Fruit fly (Drosophila melanogaster) whole organism, embryonic: ENCODE measurements around the gene CG10063.

Experiments used
- Blimp-1 ChIP-seq: fragments of 200-800 bp; sonication (Bioruptor generic); optimal IDR thresholded peaks from 3 replicates; lab custom pipeline; 2018; ENCODE audit warnings: missing biosample characterization, missing genetic modification characterization, mild to moderate bottlenecking, moderate library complexity, missing genetic modification reagents
- CG1024 ChIP-seq: fragments of 200-800 bp; sonication (Bioruptor generic); IDR thresholded peaks from 2 replicates; pipeline ENCODE4 v1.3.6; 2022; ENCODE audit warnings: missing biosample characterization, missing genetic modification characterization
- CG10959 ChIP-seq: fragments of 200-800 bp; sonication (Bioruptor generic); IDR thresholded peaks from 2 replicates; pipeline ENCODE4 v1.3.6; 2022; ENCODE audit warnings: missing biosample characterization, missing genetic modification characterization
- CG11504 ChIP-seq: fragments of 200-800 bp; sonication (Bioruptor generic); optimal IDR thresholded peaks from 3 replicates; lab custom pipeline; 2019; ENCODE audit warnings: missing biosample characterization, mild to moderate bottlenecking, missing genetic modification characterization, moderate library complexity
- CG12299 ChIP-seq: fragments of 200-800 bp; sonication (Bioruptor generic); optimal IDR thresholded peaks from 2 replicates; lab custom pipeline; 2018; ENCODE audit warnings: missing biosample characterization, mild to moderate bottlenecking, missing genetic modification characterization
- CG1529 ChIP-seq: fragments of 200-800 bp; sonication (Bioruptor generic); optimal IDR thresholded peaks from 3 replicates; lab custom pipeline; 2018; ENCODE audit warnings: missing biosample characterization, missing genetic modification characterization
- CG16779 ChIP-seq: fragments of 200-800 bp; sonication (Bioruptor generic); IDR thresholded peaks from 2 replicates; pipeline ENCODE4 v1.3.6; 2022; ENCODE audit warnings: missing biosample characterization, missing genetic modification characterization
- CG16815 ChIP-seq: fragments of 200-800 bp; sonication (Bioruptor generic); optimal IDR thresholded peaks from 3 replicates; lab custom pipeline; 2017; ENCODE audit warnings: missing biosample characterization, mild to moderate bottlenecking, missing genetic modification characterization
- CG17568 ChIP-seq: fragments of 200-800 bp; sonication (Bioruptor generic); optimal IDR thresholded peaks from 2 replicates; lab custom pipeline; 2018; ENCODE audit warnings: missing biosample characterization, mild to moderate bottlenecking, missing genetic modification characterization, moderate library complexity
- CG6683 ChIP-seq: fragments of 200-800 bp; sonication (Bioruptor generic); optimal IDR thresholded peaks from 2 replicates; lab custom pipeline; 2017; ENCODE audit warnings: missing biosample characterization, mild to moderate bottlenecking, missing genetic modification characterization, missing genetic modification reagents
- CG7963 ChIP-seq: fragments of 200-800 bp; sonication (Bioruptor generic); IDR thresholded peaks from 3 replicates; pipeline ENCODE4 v1.3.6; 2022; ENCODE audit warnings: missing biosample characterization, missing genetic modification characterization; ENCODE audit not compliant: partially characterized antibody
- CG9609 ChIP-seq: fragments of 200-800 bp; sonication (Bioruptor generic); optimal IDR thresholded peaks from 3 replicates; lab custom pipeline; 2016; ENCODE audit warnings: missing biosample characterization, missing genetic modification characterization
- CG9797 ChIP-seq: fragments of 200-800 bp; sonication (Bioruptor generic); optimal IDR thresholded peaks from 3 replicates; lab custom pipeline; 2018; ENCODE audit warnings: missing biosample characterization, mild to moderate bottlenecking, missing genetic modification characterization
- CHES-1-like ChIP-seq: fragments of 200-800 bp; sonication (Bioruptor generic); optimal IDR thresholded peaks from 2 replicates; lab custom pipeline; 2016; ENCODE audit warnings: missing biosample characterization, missing genetic modification characterization
- CTCF ChIP-seq: fragments of 200-800 bp; sonication (Bioruptor generic); optimal IDR thresholded peaks from 2 replicates; lab custom pipeline; 2017; ENCODE audit warnings: missing biosample characterization, mild to moderate bottlenecking, missing genetic modification characterization, moderate library complexity
- D ChIP-seq, 2 experiments: fragments of 200-800 bp in 1 of 2; fragments of >200 bp in 1 of 2; sonication (Bioruptor generic) in 1 of 2; optimal IDR thresholded peaks; 2 replicates in 1 of 2; 3 replicates in 1 of 2; lab custom pipeline; 2017; ENCODE audit warnings: mild to moderate bottlenecking in 1 of 2, missing biosample characterization in 1 of 2, missing genetic modification characterization in 1 of 2, missing genetic modification reagents in 1 of 2
- Dfd ChIP-seq, 2 experiments: fragments of >200 bp; optimal IDR thresholded peaks; 2 replicates each; lab custom pipeline; 2017; ENCODE audit warnings: missing biosample characterization in 2 of 2, missing genetic modification characterization in 2 of 2
- Drgx ChIP-seq: fragments of 200-800 bp; sonication (Bioruptor generic); IDR thresholded peaks from 2 replicates; pipeline ENCODE4 v1.3.6; 2022; ENCODE audit warnings: missing biosample characterization, missing genetic modification characterization
- E2f2 ChIP-seq: fragments of 200-800 bp; sonication (Bioruptor generic); IDR thresholded peaks from 2 replicates; pipeline ENCODE4 v1.3.6; 2022; ENCODE audit warnings: missing biosample characterization, missing genetic modification characterization
- Elba2 ChIP-seq: fragments of 200-800 bp; sonication (Bioruptor generic); optimal IDR thresholded peaks from 3 replicates; lab custom pipeline; 2016; ENCODE audit warnings: missing biosample characterization, missing genetic modification characterization
- Ets65A ChIP-seq: fragments of 200-800 bp; sonication (Bioruptor generic); peaks from one replicate; lab custom pipeline; 2016; ENCODE audit warnings: missing biosample characterization, missing genetic modification characterization
- HLH3B ChIP-seq: fragments of 200-800 bp; sonication (Bioruptor generic); IDR thresholded peaks from 2 replicates; pipeline ENCODE4 v1.3.6; 2022; ENCODE audit warnings: missing biosample characterization, missing genetic modification characterization
- Hey ChIP-seq: fragments of 200-800 bp; sonication (Bioruptor generic); optimal IDR thresholded peaks from 3 replicates; lab custom pipeline; 2018; ENCODE audit warnings: missing biosample characterization, mild to moderate bottlenecking, missing genetic modification characterization
- Hr78 ChIP-seq, 2 experiments: fragments of 200-800 bp in 1 of 2; fragments of >200 bp in 1 of 2; sonication (Bioruptor generic) in 1 of 2; optimal IDR thresholded peaks; 2 replicates each; lab custom pipeline; 2017 to 2019; ENCODE audit warnings: missing biosample characterization in 2 of 2, missing genetic modification characterization in 2 of 2, mild to moderate bottlenecking in 1 of 2, moderate library complexity in 1 of 2
- MBD-R2 ChIP-seq: fragments of 200-800 bp; sonication (Bioruptor generic); IDR thresholded peaks from 2 replicates; pipeline ENCODE4 v1.3.6; 2022; ENCODE audit warnings: missing biosample characterization, missing genetic modification characterization
- Neu2 ChIP-seq: fragments of 200-800 bp; sonication (Bioruptor generic); optimal IDR thresholded peaks from 3 replicates; lab custom pipeline; 2016; ENCODE audit warnings: missing biosample characterization, missing genetic modification characterization, borderline replicate concordance
- Six4 ChIP-seq: fragments of 200-800 bp; sonication (Bioruptor generic); optimal IDR thresholded peaks from 2 replicates; lab custom pipeline; 2016; ENCODE audit warnings: missing biosample characterization, missing genetic modification characterization
- Sox100B ChIP-seq: fragments of 200-800 bp; sonication (Bioruptor generic); optimal IDR thresholded peaks from 3 replicates; lab custom pipeline; 2018; ENCODE audit warnings: missing biosample characterization, mild to moderate bottlenecking, missing genetic modification characterization
- Xbp1 ChIP-seq: fragments of 200-800 bp; sonication (Bioruptor generic); optimal IDR thresholded peaks from 3 replicates; lab custom pipeline; 2016; ENCODE audit warnings: missing biosample characterization, mild to moderate bottlenecking, missing genetic modification characterization
- amos ChIP-seq: fragments of 200-800 bp; sonication (Bioruptor generic); IDR thresholded peaks from 2 replicates; pipeline ENCODE4 v1.3.6; 2022; ENCODE audit warnings: missing biosample characterization, missing genetic modification characterization; ENCODE audit not compliant: partially characterized antibody
- cas ChIP-seq: fragments of 200-800 bp; sonication (Bioruptor generic); IDR thresholded peaks from 2 replicates; pipeline ENCODE4 v1.3.6; 2022; ENCODE audit warnings: missing biosample characterization, missing genetic modification characterization
- chif ChIP-seq, 2 experiments: fragments of 200-800 bp; sonication (Bioruptor generic); optimal IDR thresholded peaks; 3 replicates each; lab custom pipeline; 2016; ENCODE audit warnings: missing biosample characterization in 2 of 2, missing genetic modification characterization in 2 of 2
- corto ChIP-seq: fragments of 200-800 bp; sonication (Bioruptor generic); optimal IDR thresholded peaks from 2 replicates; lab custom pipeline; 2016; ENCODE audit warnings: missing biosample characterization, mild to moderate bottlenecking, missing genetic modification characterization, moderate library complexity
- da ChIP-seq: fragments of 200-800 bp; sonication (Bioruptor generic); optimal IDR thresholded peaks from 2 replicates; lab custom pipeline; 2016; ENCODE audit warnings: missing biosample characterization, missing genetic modification characterization
- emc ChIP-seq: fragments of 200-800 bp; sonication (Bioruptor generic); optimal IDR thresholded peaks from 2 replicates; lab custom pipeline; 2016; ENCODE audit warnings: missing biosample characterization, missing genetic modification characterization
- grn ChIP-seq: fragments of 200-800 bp; sonication (Bioruptor generic); optimal IDR thresholded peaks from 3 replicates; lab custom pipeline; 2017; ENCODE audit warnings: missing biosample characterization, missing genetic modification characterization
- mam ChIP-seq: fragments of 200-800 bp; sonication (Bioruptor generic); optimal IDR thresholded peaks from 3 replicates; lab custom pipeline; 2016; ENCODE audit warnings: missing biosample characterization, missing genetic modification characterization
- nerfin-1 ChIP-seq: fragments of 200-800 bp; sonication (Bioruptor generic); optimal IDR thresholded peaks from 3 replicates; lab custom pipeline; 2019; ENCODE audit warnings: missing biosample characterization, mild to moderate bottlenecking, missing genetic modification characterization, moderate library complexity
- pnt ChIP-seq: fragments of 200-800 bp; sonication (Bioruptor generic); optimal IDR thresholded peaks from 3 replicates; lab custom pipeline; 2016; ENCODE audit warnings: missing biosample characterization, missing genetic modification characterization
- pros ChIP-seq: fragments of 200-800 bp; sonication (Bioruptor generic); optimal IDR thresholded peaks from 3 replicates; lab custom pipeline; 2019; ENCODE audit warnings: missing biosample characterization, mild to moderate bottlenecking, missing genetic modification characterization, moderate library complexity
- schlank ChIP-seq: fragments of 200-800 bp; sonication (Bioruptor generic); optimal IDR thresholded peaks from 2 replicates; lab custom pipeline; 2018; ENCODE audit warnings: missing biosample characterization, mild to moderate bottlenecking, missing genetic modification characterization
- seq ChIP-seq: fragments of 200-800 bp; sonication (Bioruptor generic); IDR thresholded peaks from 2 replicates; pipeline ENCODE4 v1.3.6; 2022; ENCODE audit warnings: missing biosample characterization, missing genetic modification characterization
- sim ChIP-seq: fragments of 200-800 bp; sonication (Bioruptor generic); IDR thresholded peaks from 2 replicates; pipeline ENCODE4 v1.3.6; 2022; ENCODE audit warnings: missing biosample characterization, missing genetic modification characterization
- sqz ChIP-seq: fragments of 200-800 bp; sonication (Bioruptor generic); optimal IDR thresholded peaks from 3 replicates; lab custom pipeline; 2018; ENCODE audit warnings: missing biosample characterization, mild to moderate bottlenecking, missing genetic modification characterization
- toy ChIP-seq: fragments of 200-800 bp; sonication (Bioruptor generic); IDR thresholded peaks from 2 replicates; pipeline ENCODE4 v1.3.6; 2022; ENCODE audit warnings: missing biosample characterization, missing genetic modification characterization
- usp ChIP-seq: fragments of >200 bp; optimal IDR thresholded peaks from 2 replicates; lab custom pipeline; 2017; ENCODE audit warnings: missing biosample characterization, missing genetic modification characterization
- wdn ChIP-seq: fragments of 200-800 bp; sonication (Bioruptor generic); IDR thresholded peaks from 2 replicates; pipeline ENCODE4 v1.3.6; 2022; ENCODE audit warnings: missing biosample characterization, missing genetic modification characterization
- wek ChIP-seq: fragments of 200-800 bp; sonication (Bioruptor generic); optimal IDR thresholded peaks from 3 replicates; lab custom pipeline; 2018; ENCODE audit warnings: missing biosample characterization, mild to moderate bottlenecking, missing genetic modification characterization, moderate library complexity

CG10063 gene

dm6 chr3L:6955254-6956229 is 16.7 kb downstream of the CG10063 start, which contains the start of the genes CG10077 and CG9948 (continued):
- TF ChIP-seq CG6683 (GFP tag; lab: Kevin White, UChicago) (peak; percentile 61), CG16779 (GFP tag; lab: Robert Waterston, UW) (0 out of 2 replicates have a peak, but pooled peaks have one; percentile 44), Sox100B (GFP tag; lab: Kevin White, UChicago) (peak; percentile 79), CG16815 (GFP tag; lab: Kevin White, UChicago) (peak; percentile 82), CHES-1-like (GFP tag; lab: Kevin White, UChicago) (peak; percentile 32), CG11504 (tag; lab: Kevin White, UChicago) (peak; percentile 91), Dfd (GFP tag; optimal IDR thresholded peaks at IDR 0.05; lab: Kevin White, UChicago) (no peak), CG1024 (GFP tag; lab: Robert Waterston, UW) (peak; percentile 82), sim (peak; percentile 75; the same call in 1 of the 2 replicates), amos (peak; percentile 83), schlank (peak; percentile 56), corto (GFP tag; lab: Kevin White, UChicago) (peak; percentile 86), Six4 (GFP tag; lab: Kevin White, UChicago) (peak; percentile 71), pros (GFP tag; lab: Kevin White, UChicago) (peak; percentile 63), seq (GFP tag; lab: Robert Waterston, UW) (peak; percentile 79), E2f2 (GFP tag; lab: Robert Waterston, UW) (peak; percentile 72), Blimp-1 (peak; percentile 85), CG17568 (GFP tag; lab: Kevin White, UChicago) (peak; percentile 83), CG1529 (peak; percentile 80), MBD-R2 (peak; percentile 79), CG9609 (GFP tag; lab: Kevin White, UChicago) (peak; percentile 22), sqz (GFP tag; lab: Kevin White, UChicago) (peak; percentile 83), D (optimal IDR thresholded peaks at IDR 0.05; lab: Kevin White, UChicago) (no peak), D (GFP tag; optimal IDR thresholded peaks at IDR 0.05; lab: Kevin White, UChicago) (peak; percentile 76), CTCF (GFP tag; lab: Kevin White, UChicago) (no peak), CG12299 (tag; lab: Kevin White, UChicago) (peak; percentile 86), Ets65A (peak; percentile 87), da (GFP tag; lab: Kevin White, UChicago) (peak; percentile 29), Hr78 (GFP tag; optimal IDR thresholded peaks at IDR 0.05; lab: Kevin White, UChicago) (no peak), mam (GFP tag; lab: Kevin White, UChicago) (peak; percentile 68), HLH3B (peak; percentile 91), grn (GFP tag; lab: Kevin White, UChicago) (no peak), CG9797 (peak; percentile 45), CG10959 (GFP tag; lab: Robert Waterston, UW) (peak; percentile 83), Hey (no peak), Drgx (GFP tag; lab: Robert Waterston, UW) (peak; percentile 83), nerfin-1 (tag; lab: Kevin White, UChicago) (peak; percentile 85), wdn (GFP tag; lab: Robert Waterston, UW) (peak; percentile 86), toy (GFP tag; lab: Robert Waterston, UW) (0 out of 2 replicates have a peak, but pooled peaks have one; percentile 55), Elba2 (GFP tag; lab: Kevin White, UChicago) (peak; percentile 67), usp (no peak), chif (GFP tag; optimal IDR thresholded peaks at IDR 0.05; lab: Kevin White, UChicago) (peak; percentile 32 to 77), cas (GFP tag; lab: Robert Waterston, UW) (no peak), Xbp1 (peak; percentile 91), CG7963 (GFP tag; lab: Robert Waterston, UW) (peak; percentile 61; the same call in 1 of the 3 replicates), pnt (GFP tag; lab: Kevin White, UChicago) (peak; percentile 36), Neu2 (no peak), wek (GFP tag; lab: Kevin White, UChicago) (peak; percentile 59), emc (GFP tag; lab: Kevin White, UChicago) (no peak)
